In the genomic region with DNA sequence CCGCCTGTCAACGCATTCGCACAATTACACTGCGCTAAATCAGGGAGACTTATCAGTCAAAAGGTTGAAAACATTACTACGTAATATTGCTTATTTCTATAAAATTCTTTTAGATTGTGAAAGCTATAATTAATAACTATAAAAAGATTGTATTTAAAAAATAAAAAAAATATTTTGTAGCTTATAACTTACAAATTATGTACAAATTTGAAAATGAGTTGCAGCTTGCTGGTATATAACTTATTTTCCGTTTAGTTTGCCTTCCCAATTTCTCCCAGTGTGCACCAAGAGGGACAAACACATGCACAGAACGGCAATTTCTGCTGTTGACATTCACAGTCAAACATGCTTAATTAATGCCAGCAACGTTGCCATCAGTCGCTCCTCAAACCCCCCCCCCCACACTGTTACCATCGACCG, we compare ENCODE assay signal across 5 fruit fly cellular contexts.
TF ChIP-seq lines count a peak whose summit lies in the region.

No protein-coding gene starts in this region.

TF ChIP-seq in whole organism, adult, 20 proteins besides CTCF, POLR2A, EP300 and RAD21 (continued from another document):
- TF ChIP-seq Mnt (GFP tag; optimal IDR thresholded peaks at IDR 0.05; lab: Kevin White, UChicago) (no peak), CG11617 (GFP tag; optimal IDR thresholded peaks at IDR 0.05; lab: Kevin White, UChicago) (peak; percentile 76), CG12768 (GFP tag; optimal IDR thresholded peaks at IDR 0.05; lab: Kevin White, UChicago) (peak; percentile 58)
TF ChIP-seq in whole organism, adult: peak in this region for 11.

TF ChIP-seq in whole organism, embryonic, 481 proteins besides CTCF, POLR2A, EP300 and RAD21 (continued from another document and continues in another):
- peak; percentile 91 for TF ChIP-seq CG11504 (tag; optimal IDR thresholded peaks at IDR 0.05; lab: Kevin White, UChicago)
- no peak for TF ChIP-seq Sin3A (optimal IDR thresholded peaks at IDR 0.05; lab: Kevin White, UChicago)
- peak; percentile 61 for TF ChIP-seq Atf6 (GFP tag; IDR thresholded peaks at IDR 0.05; lab: Robert Waterston, UW)
- TF ChIP-seq CG3407 (GFP tag; optimal IDR thresholded peaks at IDR 0.05; lab: Kevin White, UChicago): peak; percentile 33
- peak; percentile 78 for TF ChIP-seq fd96Cb (tag; optimal IDR thresholded peaks at IDR 0.05; lab: Kevin White, UChicago)
- peak; percentile 87 for TF ChIP-seq CG18599 (GFP tag; optimal IDR thresholded peaks at IDR 0.05; lab: Kevin White, UChicago)
- TF ChIP-seq caup (GFP tag; optimal IDR thresholded peaks at IDR 0.05; lab: Kevin White, UChicago; ENCODE audit: severe bottlenecking): peak; percentile 72
- peak; percentile 81; the same call in 2 of the 3 replicates for TF ChIP-seq dysf (GFP tag; IDR thresholded peaks at IDR 0.05; lab: Robert Waterston, UW)
- TF ChIP-seq usp (GFP tag; optimal IDR thresholded peaks at IDR 0.05; lab: Kevin White, UChicago): no peak
- no peak for TF ChIP-seq CG31224 (GFP tag; IDR thresholded peaks at IDR 0.05; lab: Robert Waterston, UW)
- peak; percentile 49 for TF ChIP-seq Abd-B (GFP tag; optimal IDR thresholded peaks at IDR 0.05; lab: Kevin White, UChicago)
- TF ChIP-seq CG7987 (GFP tag; optimal IDR thresholded peaks at IDR 0.05; lab: Kevin White, UChicago): peak; percentile 16
- TF ChIP-seq CG9797 (GFP tag; optimal IDR thresholded peaks at IDR 0.05; lab: Kevin White, UChicago): no peak
- 0 out of 2 replicates have a peak, but pooled peaks have one; percentile 16 for TF ChIP-seq GATAe (GFP tag; conservative IDR thresholded peaks at IDR 0.05; lab: Robert Waterston, UW)
- TF ChIP-seq CG7839 (tag; optimal IDR thresholded peaks at IDR 0.05; lab: Kevin White, UChicago): peak; percentile 83
- TF ChIP-seq Dek (tag; optimal IDR thresholded peaks at IDR 0.05; lab: Kevin White, UChicago): peak; percentile 63
- TF ChIP-seq Sox102F (GFP tag; optimal IDR thresholded peaks at IDR 0.05; lab: Kevin White, UChicago): peak; percentile 74
- TF ChIP-seq CG9876 (GFP tag; optimal IDR thresholded peaks at IDR 0.05; lab: Kevin White, UChicago): no peak
- TF ChIP-seq CG2875 (GFP tag; optimal IDR thresholded peaks at IDR 0.05; lab: Kevin White, UChicago): peak; percentile 25
- no peak for TF ChIP-seq grn (GFP tag; optimal IDR thresholded peaks at IDR 0.05; lab: Kevin White, UChicago)
- no peak for TF ChIP-seq BEAF-32 (GFP tag; optimal IDR thresholded peaks at IDR 0.05; lab: Kevin White, UChicago)
- TF ChIP-seq lola (GFP tag; optimal IDR thresholded peaks at IDR 0.05; lab: Kevin White, UChicago): peak in 1 of 3 experiments; percentile 48
- no peak for TF ChIP-seq dati (GFP tag; IDR thresholded peaks at IDR 0.05; lab: Robert Waterston, UW)
- peak; percentile 71 for TF ChIP-seq nau (GFP tag; optimal IDR thresholded peaks at IDR 0.05; lab: Kevin White, UChicago)
- no peak for TF ChIP-seq sc (optimal IDR thresholded peaks at IDR 0.05; lab: Kevin White, UChicago)
- TF ChIP-seq sc (GFP tag; optimal IDR thresholded peaks at IDR 0.05; lab: Kevin White, UChicago): peak; percentile 38
- no peak for TF ChIP-seq Usf (GFP tag; optimal IDR thresholded peaks at IDR 0.05; lab: Kevin White, UChicago)
- no peak for TF ChIP-seq CG15073 (GFP tag; optimal IDR thresholded peaks at IDR 0.05; lab: Kevin White, UChicago)
- TF ChIP-seq Dad (GFP tag; optimal IDR thresholded peaks at IDR 0.05; lab: Kevin White, UChicago): no peak
- TF ChIP-seq Antp (GFP tag; optimal IDR thresholded peaks at IDR 0.05; lab: Kevin White, UChicago): no peak
- TF ChIP-seq Tbp (GFP tag; optimal IDR thresholded peaks at IDR 0.05; lab: Kevin White, UChicago): no peak

TF ChIP-seq in whole organism, prepupa, 60 proteins besides CTCF, POLR2A, EP300 and RAD21 (continued from another document and continues in another):
- TF ChIP-seq Eip93F (GFP tag; optimal IDR thresholded peaks at IDR 0.05; lab: Kevin White, UChicago) (no peak), CG9139 (GFP tag; optimal IDR thresholded peaks at IDR 0.05; lab: Kevin White, UChicago) (peak; percentile 84), Ets96B (tag; optimal IDR thresholded peaks at IDR 0.05; lab: Kevin White, UChicago) (peak; percentile 73), fkh (GFP tag; optimal IDR thresholded peaks at IDR 0.05; lab: Kevin White, UChicago) (no peak), OdsH (GFP tag; optimal IDR thresholded peaks at IDR 0.05; lab: Kevin White, UChicago) (peak; percentile 89), CG8319 (GFP tag; optimal IDR thresholded peaks at IDR 0.05; lab: Kevin White, UChicago) (peak; percentile 84), svp (GFP tag; lab: Kevin White, UChicago) (peak; percentile 87), CG32006 (GFP tag; optimal IDR thresholded peaks at IDR 0.05; lab: Kevin White, UChicago) (peak; percentile 91), Sox15 (GFP tag; optimal IDR thresholded peaks at IDR 0.05; lab: Kevin White, UChicago) (peak; percentile 79), CG3032 (tag; optimal IDR thresholded peaks at IDR 0.05; lab: Kevin White, UChicago) (peak; percentile 95), Hr39 (GFP tag; optimal IDR thresholded peaks at IDR 0.05; lab: Kevin White, UChicago) (peak; percentile 52), Hr38 (GFP tag; optimal IDR thresholded peaks at IDR 0.05; lab: Kevin White, UChicago) (no peak), vri (GFP tag; optimal IDR thresholded peaks at IDR 0.05; lab: Kevin White, UChicago) (peak; percentile 28), CG3919 (GFP tag; optimal IDR thresholded peaks at IDR 0.05; lab: Kevin White, UChicago) (peak; percentile 91), Ets21C (GFP tag; optimal IDR thresholded peaks at IDR 0.05; lab: Kevin White, UChicago) (peak; percentile 56), salr (GFP tag; optimal IDR thresholded peaks at IDR 0.05; lab: Kevin White, UChicago) (peak; percentile 52 to 73), dsx (GFP tag; optimal IDR thresholded peaks at IDR 0.05; lab: Kevin White, UChicago; ENCODE audit: poor library complexity, severe bottlenecking) (peak; percentile 82), Hr4 (GFP tag; optimal IDR thresholded peaks at IDR 0.05; lab: Kevin White, UChicago) (peak; percentile 71), spab (GFP tag; optimal IDR thresholded peaks at IDR 0.05; lab: Kevin White, UChicago) (peak; percentile 92), Smox (GFP tag; optimal IDR thresholded peaks at IDR 0.05; lab: Kevin White, UChicago) (peak; percentile 66), CG10669 (GFP tag; optimal IDR thresholded peaks at IDR 0.05; lab: Kevin White, UChicago) (peak; percentile 92), CG6163 (GFP tag; IDR thresholded peaks at IDR 0.05; lab: Robert Waterston, UW) (peak; percentile 81), CG1621 (tag; optimal IDR thresholded peaks at IDR 0.05; lab: Kevin White, UChicago) (peak; percentile 73), Sox102F (GFP tag; optimal IDR thresholded peaks at IDR 0.05; lab: Kevin White, UChicago) (peak; percentile 61), CG11902 (GFP tag; optimal IDR thresholded peaks at IDR 0.05; lab: Kevin White, UChicago) (peak; percentile 81), cyc (GFP tag; optimal IDR thresholded peaks at IDR 0.05; lab: Kevin White, UChicago) (peak; percentile 83), CG6854 (GFP tag; optimal IDR thresholded peaks at IDR 0.05; lab: Kevin White, UChicago) (peak; percentile 88), CG6792 (GFP tag; optimal IDR thresholded peaks at IDR 0.05; lab: Kevin White, UChicago) (peak; percentile 90), CG16779 (tag; optimal IDR thresholded peaks at IDR 0.05; lab: Kevin White, UChicago) (peak; percentile 79), CG6276 (GFP tag; optimal IDR thresholded peaks at IDR 0.05; lab: Kevin White, UChicago) (peak; percentile 87), net (GFP tag; optimal IDR thresholded peaks at IDR 0.05; lab: Kevin White, UChicago) (peak; percentile 80), fd85E (GFP tag; optimal IDR thresholded peaks at IDR 0.05; lab: Kevin White, UChicago) (peak; percentile 72)

TF ChIP-seq in whole organism, pupa, 21 proteins besides CTCF, POLR2A, EP300 and RAD21 (continued from another document):
- TF ChIP-seq CG8301 (tag; optimal IDR thresholded peaks at IDR 0.05; lab: Kevin White, UChicago): peak; percentile 88

TF ChIP-seq in whole organism, wandering third instar larva, 38 proteins besides CTCF, POLR2A, EP300 and RAD21 (continued from another document):
- TF ChIP-seq psq (GFP tag; optimal IDR thresholded peaks at IDR 0.05; lab: Kevin White, UChicago): peak; percentile 67
- TF ChIP-seq Hnf4 (GFP tag; optimal IDR thresholded peaks at IDR 0.05; lab: Kevin White, UChicago): peak; percentile 27
- peak; percentile 95 for TF ChIP-seq HLH106 (tag; optimal IDR thresholded peaks at IDR 0.05; lab: Kevin White, UChicago)
TF ChIP-seq in whole organism, wandering third instar larva: peak in this region for 18.
